Fruit fly (Drosophila melanogaster) whole organism, wandering third instar larva: ENCODE data around the gene Fuca.

Source experiments
- CG32264 ChIP-seq: fragments of 200-800 bp; sonication (Bioruptor generic); optimal IDR thresholded peaks from 2 replicates; lab custom pipeline; 2016; ENCODE audit warnings: missing biosample characterization, missing genetic modification characterization
- CG9705 ChIP-seq: fragments of 200-800 bp; sonication (Bioruptor generic); optimal IDR thresholded peaks from 2 replicates; lab custom pipeline; 2018; ENCODE audit warnings: missing biosample characterization, mild to moderate bottlenecking, missing genetic modification characterization
- N ChIP-seq: fragments of >200 bp; optimal IDR thresholded peaks from 2 replicates; lab custom pipeline; 2018; ENCODE audit warnings: missing biosample characterization, missing external identifiers, missing genetic modification characterization
- psq ChIP-seq: fragments of 200-800 bp; sonication (Bioruptor generic); optimal IDR thresholded peaks from 3 replicates; lab custom pipeline; 2017; ENCODE audit warnings: missing biosample characterization, mild to moderate bottlenecking, missing genetic modification characterization, moderate library complexity

dm6 chr3L:11553672-11554068 lies 31.2 kb upstream of the Fuca start:
- no peak for TF ChIP-seq CG9705 (GFP tag; lab: Kevin White, UChicago)
- TF ChIP-seq psq (GFP tag; lab: Kevin White, UChicago), result no peak
- no peak for TF ChIP-seq CG32264
- no peak for TF ChIP-seq N (GFP tag; lab: Kevin White, UChicago)
